Fruit fly (Drosophila melanogaster) whole organism: ENCODE data around the gene Hpd.
A peak's percentile ranks its signal among the peaks of the same experiment; 100 is the strongest.

Experiments used
- CG8478 ChIP-seq: fragments of >200 bp; optimal IDR thresholded peaks from 2 replicates; lab custom pipeline; 2018; ENCODE audit warnings: inconsistent platforms
- EcR ChIP-seq, 2 experiments: fragments of >200 bp; optimal IDR thresholded peaks; 2 replicates each; lab custom pipeline; 2017; ENCODE audit warnings: missing biosample characterization in 2 of 2, missing genetic modification characterization in 2 of 2, missing genetic modification reagents in 2 of 2
- pan ChIP-seq: fragments of >200 bp; optimal IDR thresholded peaks from 2 replicates; lab custom pipeline; 2017
- psq ChIP-seq: fragments of >200 bp; optimal IDR thresholded peaks from 2 replicates; lab custom pipeline; 2017
- usp ChIP-seq: fragments of >200 bp; optimal IDR thresholded peaks from 2 replicates; lab custom pipeline; 2017; ENCODE audit warnings: missing biosample characterization, missing genetic modification characterization, mixed read lengths

- no peak for TF ChIP-seq CG8478 (lab: Kevin White, UChicago)
- TF ChIP-seq usp (GFP tag; lab: Kevin White, UChicago): no peak
- peak; percentile 34 for TF ChIP-seq pan (lab: Kevin White, UChicago)
- TF ChIP-seq psq (lab: Kevin White, UChicago): no peak
- TF ChIP-seq EcR (GFP tag; optimal IDR thresholded peaks at IDR 0.05; lab: Kevin White, UChicago): no peak
Measured at dm6 chr3L:20487649-20488048, 48.0 kb upstream of the Hpd start.
